Worm (Caenorhabditis elegans): ENCODE measurements around the gene Y71H2AM.11.

DNA sequence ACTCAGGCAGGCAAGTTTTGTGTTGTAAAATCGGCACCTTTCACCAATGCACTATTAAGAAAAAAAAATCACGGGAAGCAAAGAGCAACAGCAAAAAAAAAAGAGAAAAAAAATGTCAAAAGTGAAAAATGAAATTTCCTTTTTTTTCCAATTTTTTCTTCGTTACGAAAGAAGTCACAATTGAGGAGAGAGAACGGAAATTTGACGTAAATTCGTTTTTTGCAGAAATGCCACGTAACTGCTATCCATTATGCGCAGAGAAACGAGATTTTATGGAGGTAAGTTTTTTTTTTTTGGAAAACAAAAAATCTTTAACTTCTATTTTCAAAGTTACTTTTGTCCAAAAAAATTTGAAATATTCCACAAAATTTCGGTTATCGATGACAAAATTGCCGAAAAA is 38.2 kb downstream of the Y71H2AM.11 start:
- TF ChIP-seq cog-1 (tag; optimal IDR thresholded peaks at IDR 0.05) (no peak), ztf-23 (GFP tag; IDR thresholded peaks at IDR 0.05) (no peak), flt-1 (GFP tag; IDR thresholded peaks at IDR 0.05) (no peak), klf-2 (GFP tag; conservative IDR thresholded peaks at IDR 0.05) (no peak), tab-1 (GFP tag; IDR thresholded peaks at IDR 0.05) (no peak)
